Fruit fly (Drosophila melanogaster): ENCODE results near the gene CG31371.

- no peak for TF ChIP-seq CG4360 (GFP tag; IDR thresholded peaks at IDR 0.05)
- no peak for TF ChIP-seq BtbVII (GFP tag; optimal IDR thresholded peaks at IDR 0.05)
- TF ChIP-seq aop (GFP tag; IDR thresholded peaks at IDR 0.05), result no peak
- no peak for TF ChIP-seq CG16863 (GFP tag; optimal IDR thresholded peaks at IDR 0.05)
- no peak for TF ChIP-seq Mad (GFP tag; optimal IDR thresholded peaks at IDR 0.05)
- TF ChIP-seq CG31441 (GFP tag; IDR thresholded peaks at IDR 0.05), result no peak
These were observed 33.6 kb upstream of the CG31371 start for dm6 chr3R:30536919-30537318.

Measured in whole organism, embryonic.